Worm (Caenorhabditis elegans) whole organism, midembryonic: Measurements from ENCODE around the gene ech-3.

Experiments used
- T22C8.4 ChIP-seq: fragments of 200-800 bp; sonication (Bioruptor generic); IDR thresholded peaks from 2 replicates; pipeline ENCODE4 v1.3.6; 2022; ENCODE audit warnings: missing genetic modification characterization, missing compliant biosample characterization
- cog-1 ChIP-seq: sonication (generic microtip); optimal IDR thresholded peaks from 2 replicates; lab custom pipeline; 2016; ENCODE audit warnings: missing genetic modification characterization, missing compliant biosample characterization
- flt-1 ChIP-seq: fragments of 200-800 bp; sonication (Bioruptor generic); IDR thresholded peaks from 2 replicates; pipeline ENCODE4 v1.3.6; 2022; ENCODE audit warnings: missing genetic modification characterization, missing compliant biosample characterization
- klf-2 ChIP-seq: fragments of 200-800 bp; sonication (Bioruptor generic); conservative IDR thresholded peaks from 2 replicates; pipeline ENCODE4 v1.3.6; 2022; ENCODE audit warnings: missing genetic modification reagents, missing genetic modification characterization, missing compliant biosample characterization
- tab-1 ChIP-seq: fragments of 200-800 bp; sonication (Bioruptor generic); IDR thresholded peaks from 2 replicates; pipeline ENCODE4 v1.3.6; 2022; ENCODE audit warnings: missing genetic modification characterization, missing compliant biosample characterization
- ztf-23 ChIP-seq: fragments of 200-800 bp; sonication (Bioruptor generic); IDR thresholded peaks from 2 replicates; pipeline ENCODE4 v1.3.6; 2022; ENCODE audit warnings: missing genetic modification reagents, missing genetic modification characterization, missing compliant biosample characterization

DNA sequence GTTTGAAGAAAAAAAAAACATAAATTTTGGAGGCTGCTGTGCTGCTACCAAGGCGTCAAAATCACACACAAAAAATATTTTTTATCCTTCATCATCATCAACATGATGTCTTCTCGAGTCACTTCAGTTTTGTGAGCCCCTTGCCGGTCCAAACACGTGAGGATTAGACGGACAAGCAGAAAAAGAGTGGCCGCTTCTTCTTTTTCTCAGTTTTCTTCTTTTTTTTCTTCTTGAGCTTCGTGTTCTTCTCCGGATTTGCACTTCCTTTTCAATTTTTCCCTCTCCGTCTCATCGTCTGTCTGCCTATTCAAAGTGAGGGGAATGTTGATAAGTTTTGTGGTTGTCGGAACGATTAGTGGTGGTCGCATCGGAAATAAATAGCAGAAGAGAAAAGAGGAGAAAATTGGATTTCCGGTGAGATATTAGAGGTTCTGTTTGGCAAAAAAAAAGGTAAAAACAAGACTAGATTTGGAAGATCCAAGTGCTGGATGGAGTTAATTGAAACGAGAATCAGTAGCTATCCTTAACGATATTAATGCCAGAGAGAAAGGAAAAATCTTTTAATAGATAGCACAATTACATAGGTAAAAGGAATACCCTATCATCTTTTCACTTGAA, 41.5 kb upstream of the ech-3 start:
- no peak for TF ChIP-seq klf-2 (GFP tag; lab: Robert Waterston, UW)
- no peak for TF ChIP-seq cog-1 (tag; lab: Kevin White, UChicago)
- no peak for TF ChIP-seq flt-1 (GFP tag; lab: Robert Waterston, UW)
- TF ChIP-seq ztf-23 (GFP tag; lab: Robert Waterston, UW): no peak
- TF ChIP-seq tab-1: no peak
- no peak for TF ChIP-seq T22C8.4
